Worm (Caenorhabditis elegans) whole organism, young adult: Measurements from ENCODE around the gene D2096.7.
A peak's percentile ranks its signal among the peaks of the same experiment; 100 is the strongest.

Source experiments
- B0035.1 ChIP-seq: sonication (generic microtip); optimal IDR thresholded peaks from 2 replicates; lab custom pipeline; 2016; ENCODE audit warnings: missing genetic modification characterization, mild to moderate bottlenecking, missing compliant biosample characterization, missing genotype, missing genetic modification reagents
- B0261.1 ChIP-seq: sonication (generic microtip); optimal IDR thresholded peaks from 2 replicates; lab custom pipeline; 2016; ENCODE audit warnings: mild to moderate bottlenecking, missing genetic modification characterization, moderate library complexity, missing compliant biosample characterization
- F39B2.1 ChIP-seq: fragments of 200-800 bp; sonication (Bioruptor generic); IDR thresholded peaks from 2 replicates; pipeline ENCODE4 v1.3.6; 2022; ENCODE audit warnings: missing genetic modification reagents, missing genetic modification characterization, missing compliant biosample characterization
- F49E8.2 ChIP-seq: sonication (generic microtip); optimal IDR thresholded peaks from 3 replicates; lab custom pipeline; 2017; ENCODE audit warnings: missing genetic modification characterization, mild to moderate bottlenecking, missing compliant biosample characterization, antibody characterized with exemption, moderate library complexity; ENCODE audit not compliant: insufficient read depth
- F57C9.4 ChIP-seq: sonication (generic microtip); optimal IDR thresholded peaks from 2 replicates; lab custom pipeline; 2017; ENCODE audit warnings: mild to moderate bottlenecking, missing genetic modification characterization, missing compliant biosample characterization
- T26A5.8 ChIP-seq: sonication (generic microtip); optimal IDR thresholded peaks from 2 replicates; lab custom pipeline; 2016; ENCODE audit warnings: missing genetic modification characterization, missing compliant biosample characterization
- Y53G8AR.9 ChIP-seq: fragments of 200-800 bp; sonication (Bioruptor generic); conservative IDR thresholded peaks from 2 replicates; pipeline ENCODE4 v1.3.6; 2022; ENCODE audit warnings: missing genetic modification reagents, missing genetic modification characterization, missing compliant biosample characterization
- Y56A3A.18 ChIP-seq: fragments of 200-800 bp; sonication (Bioruptor generic); IDR thresholded peaks from 2 replicates; pipeline ENCODE4 v1.3.6; 2022; ENCODE audit warnings: missing genetic modification reagents, missing genetic modification characterization, missing compliant biosample characterization
- Y95B8A.8 ChIP-seq: fragments of 200-800 bp; sonication (Bioruptor generic); IDR thresholded peaks from 2 replicates; pipeline ENCODE4 v1.3.6; 2022; ENCODE audit warnings: missing genetic modification reagents, missing genetic modification characterization, missing compliant biosample characterization
- ama-1 ChIP-seq, 3 experiments: fragments of 150-350 bp in 1 of 3; sonication (generic microtip) in 2 of 3; optimal IDR thresholded peaks; 2 replicates each; lab custom pipeline; 2014 to 2018; ENCODE audit warnings: missing biosample characterization in 2 of 3, missing genetic modification characterization in 2 of 3, missing genetic modification reagents in 2 of 3
- aptf-2 ChIP-seq: fragments of 200-800 bp; sonication (Bioruptor generic); conservative IDR thresholded peaks from 2 replicates; pipeline ENCODE4 v1.3.6; 2022; ENCODE audit warnings: missing genetic modification reagents, missing genetic modification characterization, missing compliant biosample characterization
- athp-1 ChIP-seq: sonication (generic microtip); optimal IDR thresholded peaks from 2 replicates; lab custom pipeline; 2017; ENCODE audit warnings: mild to moderate bottlenecking, missing genetic modification characterization, missing compliant biosample characterization
- attf-3 ChIP-seq: fragments of 200-800 bp; sonication (Bioruptor generic); conservative IDR thresholded peaks from 2 replicates; pipeline ENCODE4 v1.3.6; 2022; ENCODE audit warnings: missing genetic modification reagents, missing genetic modification characterization, missing compliant biosample characterization
- attf-5 ChIP-seq: fragments of 200-800 bp; sonication (Bioruptor generic); optimal IDR thresholded peaks from 2 replicates; lab custom pipeline; 2018; ENCODE audit warnings: mild to moderate bottlenecking, missing genetic modification characterization, missing compliant biosample characterization
- attf-6 ChIP-seq: fragments of 200-800 bp; sonication (Bioruptor generic); IDR thresholded peaks from 2 replicates; pipeline ENCODE4 v1.3.6; 2022; ENCODE audit warnings: missing genetic modification reagents, missing genetic modification characterization, missing compliant biosample characterization
- bed-1 ChIP-seq: fragments of 200-800 bp; sonication (Bioruptor generic); IDR thresholded peaks from 2 replicates; pipeline ENCODE4 v1.3.6; 2022; ENCODE audit warnings: missing genetic modification reagents, missing genetic modification characterization, missing compliant biosample characterization
- bed-2 ChIP-seq: fragments of 200-800 bp; sonication (Bioruptor generic); IDR thresholded peaks from 2 replicates; pipeline ENCODE4 v1.3.6; 2022; ENCODE audit warnings: missing genetic modification reagents, missing genetic modification characterization, missing compliant biosample characterization
- cebp-1 ChIP-seq, 2 experiments: fragments of 200-800 bp in 1 of 2; sonication (Bioruptor generic) in 1 of 2; sonication (generic microtip) in 1 of 2; IDR thresholded peaks in 1 of 2; optimal IDR thresholded peaks in 1 of 2; 2 replicates each; pipeline versions ENCODE4 v1.3.6 to Lab custom; 2017 to 2022; ENCODE audit warnings: missing compliant biosample characterization in 2 of 2, missing genetic modification characterization in 2 of 2, mild to moderate bottlenecking in 1 of 2, missing genetic modification reagents in 1 of 2, moderate library complexity in 1 of 2
- ceh-40 ChIP-seq: fragments of 200-800 bp; sonication (Bioruptor generic); IDR thresholded peaks from 2 replicates; pipeline ENCODE4 v1.3.6; 2022; ENCODE audit warnings: missing genetic modification characterization, missing compliant biosample characterization
- dox-1 ChIP-seq: fragments of 200-800 bp; sonication (Bioruptor generic); IDR thresholded peaks from 2 replicates; pipeline ENCODE4 v1.3.6; 2022; ENCODE audit warnings: missing genetic modification reagents, missing genetic modification characterization, missing compliant biosample characterization
- egl-18 ChIP-seq: fragments of 200-800 bp; sonication (Bioruptor generic); IDR thresholded peaks from 2 replicates; pipeline ENCODE4 v1.3.6; 2022; ENCODE audit warnings: missing genetic modification reagents, missing genetic modification characterization, missing compliant biosample characterization
- ekl-4 ChIP-seq: fragments of 200-800 bp; sonication (Bioruptor generic); IDR thresholded peaks from 2 replicates; pipeline ENCODE4 v1.3.6; 2022; ENCODE audit warnings: missing genetic modification reagents, missing genetic modification characterization, missing compliant biosample characterization
- ets-4 ChIP-seq: fragments of 200-800 bp; sonication (Bioruptor generic); optimal IDR thresholded peaks from 2 replicates; lab custom pipeline; 2018; ENCODE audit warnings: mild to moderate bottlenecking, missing genetic modification characterization, missing compliant biosample characterization
- gei-17 ChIP-seq: fragments of 200-800 bp; sonication (Bioruptor generic); optimal IDR thresholded peaks from 2 replicates; lab custom pipeline; 2018; ENCODE audit warnings: mild to moderate bottlenecking, missing genetic modification characterization, missing compliant biosample characterization
- hlh-12 ChIP-seq: sonication (generic microtip); optimal IDR thresholded peaks from 2 replicates; lab custom pipeline; 2016; ENCODE audit warnings: missing genetic modification characterization, missing compliant biosample characterization
- hmg-1.2 ChIP-seq: fragments of 200-800 bp; sonication (Bioruptor generic); IDR thresholded peaks from 2 replicates; pipeline ENCODE4 v1.3.6; 2022; ENCODE audit warnings: missing genetic modification reagents, missing genetic modification characterization, missing compliant biosample characterization
- lin-40 ChIP-seq: sonication (generic microtip); optimal IDR thresholded peaks from 2 replicates; lab custom pipeline; 2016; ENCODE audit warnings: missing genetic modification characterization, mild to moderate bottlenecking, missing compliant biosample characterization, missing genotype, missing genetic modification reagents
- lir-1 ChIP-seq: fragments of 200-800 bp; sonication (Bioruptor generic); conservative IDR thresholded peaks from 2 replicates; pipeline ENCODE4 v1.3.6; 2022; ENCODE audit warnings: missing genetic modification reagents, missing genetic modification characterization, missing compliant biosample characterization
- lsy-27 ChIP-seq: sonication (generic microtip); optimal IDR thresholded peaks from 2 replicates; lab custom pipeline; 2017; ENCODE audit warnings: missing genetic modification characterization, mild to moderate bottlenecking, missing compliant biosample characterization, antibody characterized with exemption, missing genotype, borderline replicate concordance; ENCODE audit not compliant: insufficient read depth
- madf-8 ChIP-seq: fragments of 200-800 bp; sonication (Bioruptor generic); conservative IDR thresholded peaks from 2 replicates; pipeline ENCODE4 v1.3.6; 2022; ENCODE audit warnings: missing genetic modification reagents, missing genetic modification characterization, missing compliant biosample characterization
- mcd-1 ChIP-seq: fragments of 200-800 bp; sonication (Bioruptor generic); IDR thresholded peaks from 2 replicates; pipeline ENCODE4 v1.3.6; 2022; ENCODE audit warnings: missing genetic modification reagents, missing genetic modification characterization, missing compliant biosample characterization
- nfya-1 ChIP-seq: sonication (generic microtip); optimal IDR thresholded peaks from 2 replicates; lab custom pipeline; 2017; ENCODE audit warnings: antibody characterized with exemption, missing compliant biosample characterization, missing genetic modification characterization, borderline replicate concordance; ENCODE audit not compliant: insufficient read depth
- nhr-27 ChIP-seq: fragments of 200-800 bp; sonication (Bioruptor generic); optimal IDR thresholded peaks from 2 replicates; lab custom pipeline; 2018; ENCODE audit warnings: mild to moderate bottlenecking, missing genetic modification characterization, moderate library complexity, missing compliant biosample characterization
- pha-4 ChIP-seq: fragments of 150-350 bp; sonication (generic microtip); optimal IDR thresholded peaks from 2 replicates; lab custom pipeline; 2014; ENCODE audit warnings: missing biosample characterization, missing genetic modification reagents, missing genetic modification characterization
- rcor-1 ChIP-seq: fragments of 200-800 bp; sonication (Bioruptor generic); IDR thresholded peaks from 2 replicates; pipeline ENCODE4 v1.3.6; 2022; ENCODE audit warnings: missing genetic modification reagents, missing genetic modification characterization, missing compliant biosample characterization
- rec-8 ChIP-seq, 2 experiments: sonication (generic microtip); optimal IDR thresholded peaks; 2 replicates each; lab custom pipeline; 2016; ENCODE audit warnings: mild to moderate bottlenecking in 2 of 2, missing genetic modification characterization in 2 of 2, missing genetic modification reagents in 2 of 2, missing genotype in 2 of 2, missing biosample characterization in 1 of 2, missing compliant biosample characterization in 1 of 2, moderate library complexity in 1 of 2
- rpc-1 ChIP-seq, 2 experiments: fragments of 150-350 bp in 1 of 2; sonication (generic microtip) in 1 of 2; optimal IDR thresholded peaks; 2 replicates each; lab custom pipeline; 2014 to 2018; ENCODE audit warnings: missing biosample characterization in 1 of 2, missing genetic modification characterization in 1 of 2, missing genetic modification reagents in 1 of 2, missing genotype in 1 of 2
- sea-2 ChIP-seq: fragments of 200-800 bp; sonication (Bioruptor generic); IDR thresholded peaks from 2 replicates; pipeline ENCODE4 v1.3.6; 2022; ENCODE audit warnings: missing genetic modification characterization, missing compliant biosample characterization
- snpc-4 ChIP-seq, 5 experiments: fragments of 150-350 bp in 1 of 5; sonication (generic microtip) in 4 of 5; optimal IDR thresholded peaks; 2 replicates each; lab custom pipeline; 2014 to 2018; ENCODE audit warnings: missing genetic modification characterization in 5 of 5, missing biosample characterization in 3 of 5, antibody characterized with exemption in 2 of 5, mild to moderate bottlenecking in 2 of 5, missing compliant biosample characterization in 2 of 5, missing genotype in 2 of 5, moderate library complexity in 2 of 5, missing genetic modification reagents in 1 of 5
- somi-1 ChIP-seq: fragments of 200-800 bp; sonication (Bioruptor generic); optimal IDR thresholded peaks from 2 replicates; lab custom pipeline; 2018; ENCODE audit warnings: mild to moderate bottlenecking, missing genetic modification characterization, missing compliant biosample characterization
- tbx-9 ChIP-seq: sonication (generic microtip); optimal IDR thresholded peaks from 2 replicates; lab custom pipeline; 2016; ENCODE audit warnings: borderline replicate concordance, missing genetic modification characterization, inconsistent platforms, missing compliant biosample characterization
- zfh-2 ChIP-seq: fragments of 200-800 bp; sonication (Bioruptor generic); conservative IDR thresholded peaks from 2 replicates; pipeline ENCODE4 v1.3.6; 2022; ENCODE audit warnings: missing genetic modification reagents, missing genetic modification characterization, missing compliant biosample characterization
- ztf-18 ChIP-seq: sonication (generic microtip); optimal IDR thresholded peaks from 2 replicates; lab custom pipeline; 2016; ENCODE audit warnings: missing genotype, mild to moderate bottlenecking, missing genetic modification characterization, missing compliant biosample characterization
- ztf-22 ChIP-seq: fragments of 200-800 bp; sonication (Bioruptor generic); optimal IDR thresholded peaks from 2 replicates; lab custom pipeline; 2018; ENCODE audit warnings: mild to moderate bottlenecking, missing genetic modification characterization, moderate library complexity, missing compliant biosample characterization
- ztf-26 ChIP-seq: sonication (generic microtip); optimal IDR thresholded peaks from 2 replicates; lab custom pipeline; 2017; ENCODE audit warnings: missing genetic modification characterization, missing compliant biosample characterization
- ztf-6 ChIP-seq: fragments of 200-800 bp; sonication (Bioruptor generic); IDR thresholded peaks from 2 replicates; pipeline ENCODE4 v1.3.6; 2022; ENCODE audit warnings: missing genetic modification reagents, missing genetic modification characterization, missing compliant biosample characterization

D2096.7 gene

DNA sequence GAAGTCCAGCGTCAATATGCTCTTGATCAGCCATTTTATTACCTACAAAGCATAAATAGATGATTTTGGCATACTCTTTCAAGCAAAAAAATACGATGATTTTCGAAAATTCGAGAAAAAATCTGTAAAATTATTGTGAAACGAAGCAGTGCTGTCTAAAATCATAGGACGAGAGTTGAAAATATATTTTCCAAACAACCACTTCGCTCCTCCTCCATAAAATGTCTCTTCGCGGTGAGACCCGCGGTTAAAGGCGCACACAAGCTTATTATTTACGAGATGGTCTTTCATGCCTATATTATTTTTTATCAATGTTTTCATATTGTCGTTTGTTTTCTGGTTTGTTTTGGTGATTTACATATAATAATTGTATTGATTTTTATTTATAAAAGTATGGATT, 1.8 kb upstream of the D2096.7 start, which contains the start of gene nap-1 (continued):
- no peak for TF ChIP-seq nfya-1
- TF ChIP-seq ama-1 (optimal IDR thresholded peaks at IDR 0.05; lab: Kevin White, UChicago) = no peak
- no peak for TF ChIP-seq ama-1 (GFP tag; optimal IDR thresholded peaks at IDR 0.05; lab: Kevin White, UChicago)
- no peak for TF ChIP-seq madf-8 (GFP tag; lab: Robert Waterston, UW)
- no peak for TF ChIP-seq pha-4 (tag; lab: Kevin White, UChicago)
- no peak for TF ChIP-seq attf-6 (GFP tag; lab: Robert Waterston, UW)
- TF ChIP-seq tbx-9 (tag; lab: Kevin White, UChicago) = no peak
- no peak for TF ChIP-seq sea-2 (GFP tag; lab: Robert Waterston, UW)
- peak; percentile 75 for TF ChIP-seq attf-5 (GFP tag; lab: Kevin White, UChicago)
- no peak for TF ChIP-seq bed-2
- no peak for TF ChIP-seq ceh-40
- no peak for TF ChIP-seq F57C9.4 (tag; lab: Kevin White, UChicago)
- TF ChIP-seq somi-1 (GFP tag; lab: Kevin White, UChicago) = no peak
- TF ChIP-seq snpc-4 (GFP tag; optimal IDR thresholded peaks at IDR 0.05; lab: Kevin White, UChicago) = no peak
- TF ChIP-seq snpc-4 (tag; optimal IDR thresholded peaks at IDR 0.05; lab: Kevin White, UChicago) = peak in 2 of 4 experiments; percentile 53 to 80
- TF ChIP-seq egl-18 (GFP tag; lab: Robert Waterston, UW) = no peak
- no peak for TF ChIP-seq bed-1 (GFP tag; lab: Robert Waterston, UW)
- TF ChIP-seq ztf-22 = no peak
- no peak for TF ChIP-seq rec-8 (tag; optimal IDR thresholded peaks at IDR 0.05; lab: Kevin White, UChicago)
- peak; percentile 34; the same call in 1 of the 2 replicates for TF ChIP-seq hmg-1.2
- TF ChIP-seq gei-17 (GFP tag; lab: Kevin White, UChicago) = no peak
- no peak for TF ChIP-seq nhr-27 (tag; lab: Kevin White, UChicago)
- TF ChIP-seq ztf-26 (tag; lab: Kevin White, UChicago) = no peak
- no peak for TF ChIP-seq F49E8.2
- TF ChIP-seq Y56A3A.18 (GFP tag; lab: Robert Waterston, UW) = no peak
- TF ChIP-seq F39B2.1 = no peak
- TF ChIP-seq B0261.1 = no peak
- no peak for TF ChIP-seq ztf-6 (GFP tag; lab: Robert Waterston, UW)
- no peak for TF ChIP-seq dox-1 (GFP tag; lab: Robert Waterston, UW)
- no peak for TF ChIP-seq attf-3
- no peak for TF ChIP-seq ztf-18 (tag; lab: Kevin White, UChicago)
- TF ChIP-seq B0035.1 (tag; lab: Kevin White, UChicago) = no peak
- TF ChIP-seq aptf-2 = no peak
- no peak for TF ChIP-seq mcd-1 (GFP tag; lab: Robert Waterston, UW)
- TF ChIP-seq ekl-4 (GFP tag; lab: Robert Waterston, UW) = no peak
- TF ChIP-seq rcor-1 (GFP tag; lab: Robert Waterston, UW) = peak; percentile 51; the same call in 1 of the 2 replicates
- no peak for TF ChIP-seq lsy-27 (tag; lab: Kevin White, UChicago)
- TF ChIP-seq rpc-1 (optimal IDR thresholded peaks at IDR 0.05; lab: Kevin White, UChicago) = no peak
- TF ChIP-seq rpc-1 (tag; optimal IDR thresholded peaks at IDR 0.05; lab: Kevin White, UChicago) = no peak
- TF ChIP-seq Y53G8AR.9 (GFP tag; lab: Robert Waterston, UW) = no peak
- no peak for TF ChIP-seq ets-4 (GFP tag; lab: Kevin White, UChicago)
- peak; percentile 63; the same call in 1 of the 2 replicates for TF ChIP-seq cebp-1 (GFP tag; IDR thresholded peaks at IDR 0.05; lab: Robert Waterston, UW)
- TF ChIP-seq cebp-1 (tag; optimal IDR thresholded peaks at IDR 0.05; lab: Kevin White, UChicago) = peak; percentile 75
- TF ChIP-seq Y95B8A.8 = no peak
- no peak for TF ChIP-seq athp-1 (tag; lab: Kevin White, UChicago)
- no peak for TF ChIP-seq T26A5.8
- TF ChIP-seq lin-40 = peak; percentile 37
- no peak for TF ChIP-seq hlh-12 (tag; lab: Kevin White, UChicago)
- no peak for TF ChIP-seq zfh-2
- no peak for TF ChIP-seq lir-1 (GFP tag; lab: Robert Waterston, UW)
